Worm (Caenorhabditis elegans): ENCODE results near the gene Y44A6D.6.
A peak's percentile ranks its signal among the peaks of the same experiment; 100 is the strongest.

Y44A6D.6 gene

ce11 chrV:20770846-20771245, 36.3 kb upstream of the Y44A6D.6 start:
- TF ChIP-seq nhr-80 (tag; optimal IDR thresholded peaks at IDR 0.05) (peak; percentile 78), madf-10 (tag; optimal IDR thresholded peaks at IDR 0.05) (peak; percentile 30), B0035.1 (tag; optimal IDR thresholded peaks at IDR 0.05) (no peak), lin-40 (tag; optimal IDR thresholded peaks at IDR 0.05) (no peak), let-607 (tag; optimal IDR thresholded peaks at IDR 0.05) (peak in 1 of 2 experiments; percentile 4)

- TF ChIP-seq cebp-1 (GFP tag; IDR thresholded peaks at IDR 0.05) (no peak), cebp-1 (tag; optimal IDR thresholded peaks at IDR 0.05) (peak; percentile 79), Y53G8AR.9 (GFP tag; conservative IDR thresholded peaks at IDR 0.05) (no peak)
These were observed 35.4 kb upstream of the Y44A6D.6 start for ce11 chrV:20771702-20772101.

DNA sequence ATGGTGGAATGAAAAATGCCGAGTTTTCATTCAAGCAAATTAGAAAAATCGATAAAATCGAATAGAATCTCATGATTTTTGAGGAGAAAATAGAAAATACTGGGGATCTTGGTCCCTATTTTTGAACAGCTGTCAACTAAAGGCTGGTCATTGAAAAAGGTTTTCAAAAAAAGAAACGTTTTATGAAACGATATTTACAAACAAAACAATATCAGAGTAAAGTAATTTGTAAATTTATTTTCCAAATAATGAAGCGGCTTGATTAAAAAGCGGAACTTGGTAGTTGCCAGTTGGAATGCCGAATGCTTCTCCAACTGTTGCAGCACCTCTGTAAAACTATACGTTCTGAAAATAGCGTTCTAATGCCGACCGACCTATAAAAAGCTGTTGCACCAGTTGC, 33.5 kb upstream of the Y44A6D.6 start, which contains the start of gene F38A6.5:
TSS of gene F38A6.5 (minus strand) at position 101 of the 400 bp plus-strand sequence.
- TF ChIP-seq lir-1 (GFP tag; conservative IDR thresholded peaks at IDR 0.05) (no peak), attf-5 (GFP tag; optimal IDR thresholded peaks at IDR 0.05) (no peak), nfya-1 (tag; optimal IDR thresholded peaks at IDR 0.05; ENCODE audit: borderline replicate concordance, insufficient read depth) (no peak), lin-40 (tag; optimal IDR thresholded peaks at IDR 0.05) (no peak)

DNA sequence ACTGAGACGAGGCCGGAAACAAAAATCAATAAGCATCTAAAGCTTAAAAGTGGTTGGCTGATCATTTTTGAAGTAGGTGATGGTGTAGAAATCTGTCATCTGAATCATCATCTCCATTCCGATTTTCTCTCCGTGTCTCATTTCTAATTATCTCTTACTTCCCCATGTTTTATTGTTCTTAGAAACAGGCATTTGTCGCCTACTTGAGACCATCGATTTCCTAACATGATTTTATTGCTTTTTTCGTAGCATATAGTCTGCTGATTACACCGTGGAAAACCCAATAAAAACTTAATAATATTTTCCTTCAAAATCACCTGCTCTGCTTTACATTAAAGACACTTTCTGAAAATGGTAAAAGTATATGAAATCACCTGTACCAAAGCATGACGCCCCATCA, 31.9 kb upstream of the Y44A6D.6 start, which contains the start of gene F38A6.4:
TSS of gene F38A6.4 (minus strand) at position 101 of the 400 bp plus-strand sequence.
- TF ChIP-seq dpff-1 (tag; optimal IDR thresholded peaks at IDR 0.05), result no peak
- TF ChIP-seq hlh-26 (GFP tag; conservative IDR thresholded peaks at IDR 0.05), result no peak
- no peak for TF ChIP-seq ztf-25 (GFP tag; IDR thresholded peaks at IDR 0.05)

ce11 chrV:20776761-20777160, 30.4 kb upstream of the Y44A6D.6 start:
- peak; percentile 81 for TF ChIP-seq ceh-27 (GFP tag; optimal IDR thresholded peaks at IDR 0.05)
- TF ChIP-seq madf-3 (GFP tag; IDR thresholded peaks at IDR 0.05), result peak; percentile 69; the same call in 1 of the 2 replicates
- peak; percentile 71 for TF ChIP-seq F23B12.7 (tag; optimal IDR thresholded peaks at IDR 0.05; ENCODE audit: insufficient read depth)
- TF ChIP-seq B0336.3 (GFP tag; IDR thresholded peaks at IDR 0.05), result 0 out of 2 replicates have a peak, but pooled peaks have one; percentile 33
- TF ChIP-seq nfya-1 (tag; optimal IDR thresholded peaks at IDR 0.05; ENCODE audit: borderline replicate concordance, insufficient read depth), result no peak
- 0 out of 2 replicates have a peak, but pooled peaks have one; percentile 23 for TF ChIP-seq lin-26 (GFP tag; IDR thresholded peaks at IDR 0.05)
- peak; percentile 40 for TF ChIP-seq tbp1 (GFP tag; optimal IDR thresholded peaks at IDR 0.05)
- TF ChIP-seq dox-1 (GFP tag; IDR thresholded peaks at IDR 0.05), result peak; percentile 27; the same call in 1 of the 2 replicates
- TF ChIP-seq bed-1 (GFP tag; IDR thresholded peaks at IDR 0.05), result no peak
- peak; percentile 65; the same call in 1 of the 2 replicates for TF ChIP-seq nfyb-1 (GFP tag; IDR thresholded peaks at IDR 0.05)
- no peak for TF ChIP-seq ceh-91 (GFP tag; IDR thresholded peaks at IDR 0.05)
- TF ChIP-seq pha-4 (tag; optimal IDR thresholded peaks at IDR 0.05), result no peak
- TF ChIP-seq lin-40 (tag; optimal IDR thresholded peaks at IDR 0.05), result peak; percentile 58
- no peak for TF ChIP-seq ztf-25 (GFP tag; IDR thresholded peaks at IDR 0.05)
- TF ChIP-seq madf-6 (GFP tag; IDR thresholded peaks at IDR 0.05), result peak; percentile 31; the same call in 1 of the 2 replicates
- TF ChIP-seq mcd-1 (GFP tag; IDR thresholded peaks at IDR 0.05), result 0 out of 2 replicates have a peak, but pooled peaks have one; percentile 29
- TF ChIP-seq nhr-90 (tag; optimal IDR thresholded peaks at IDR 0.05), result peak; percentile 17
- TF ChIP-seq K12H6.12 (tag; optimal IDR thresholded peaks at IDR 0.05), result peak; percentile 21
- peak; percentile 58 for TF ChIP-seq nhr-80 (tag; optimal IDR thresholded peaks at IDR 0.05)
- TF ChIP-seq snpc-4 (GFP tag; optimal IDR thresholded peaks at IDR 0.05), result no peak
- TF ChIP-seq snpc-4 (tag; optimal IDR thresholded peaks at IDR 0.05), result peak in 1 of 4 experiments; percentile 4
- TF ChIP-seq hmg-1.2 (GFP tag; IDR thresholded peaks at IDR 0.05), result peak; percentile 55
- no peak for TF ChIP-seq let-526 (GFP tag; IDR thresholded peaks at IDR 0.05)
- 0 out of 2 replicates have a peak, but pooled peaks have one; percentile 14 for TF ChIP-seq cebp-1 (GFP tag; IDR thresholded peaks at IDR 0.05)
- peak; percentile 75 for TF ChIP-seq cebp-1 (tag; optimal IDR thresholded peaks at IDR 0.05)
- peak; percentile 60 for TF ChIP-seq ama-1 (optimal IDR thresholded peaks at IDR 0.05)
- no peak for TF ChIP-seq ama-1 (GFP tag; optimal IDR thresholded peaks at IDR 0.05)
- TF ChIP-seq attf-5 (GFP tag; optimal IDR thresholded peaks at IDR 0.05), result peak; percentile 10
- TF ChIP-seq lin-54 (GFP tag; optimal IDR thresholded peaks at IDR 0.05), result peak; percentile 35
- TF ChIP-seq snpc-3.4 (tag; optimal IDR thresholded peaks at IDR 0.05), result no peak
- TF ChIP-seq hrde-1 (tag; optimal IDR thresholded peaks at IDR 0.05; ENCODE audit: borderline replicate concordance), result no peak
- peak; percentile 70; the same call in 1 of the 2 replicates for TF ChIP-seq Y53G8AR.9 (GFP tag; conservative IDR thresholded peaks at IDR 0.05)
- peak; percentile 61; the same call in 1 of the 2 replicates for TF ChIP-seq K11D2.4 (GFP tag; IDR thresholded peaks at IDR 0.05)

Measured in whole organism, young adult.